Fruit fly (Drosophila melanogaster) whole organism, embryonic: ENCODE data around the gene CG14230.

Experiments used
- Asciz ChIP-seq: fragments of 200-800 bp; sonication (Bioruptor generic); optimal IDR thresholded peaks from 2 replicates; lab custom pipeline; 2017; ENCODE audit warnings: missing biosample characterization, mild to moderate bottlenecking, missing genetic modification characterization, missing genetic modification reagents
- CG11456 ChIP-seq: fragments of 200-800 bp; sonication (Bioruptor generic); IDR thresholded peaks from 3 replicates; pipeline ENCODE4 v1.3.6; 2022; ENCODE audit warnings: missing biosample characterization, missing genetic modification characterization
- CG14860 ChIP-seq: fragments of 200-800 bp; sonication (Bioruptor generic); IDR thresholded peaks from 3 replicates; pipeline ENCODE4 v1.3.6; 2022; ENCODE audit warnings: missing biosample characterization, missing genetic modification characterization; ENCODE audit not compliant: partially characterized antibody
- CG15073 ChIP-seq: fragments of 200-800 bp; sonication (Bioruptor generic); optimal IDR thresholded peaks from 2 replicates; lab custom pipeline; 2016; ENCODE audit warnings: missing biosample characterization, missing genetic modification characterization
- CG17186 ChIP-seq: fragments of 200-800 bp; sonication (Bioruptor generic); optimal IDR thresholded peaks from 3 replicates; lab custom pipeline; 2017; ENCODE audit warnings: missing biosample characterization, missing genetic modification reagents, missing genetic modification characterization
- CG17802 ChIP-seq: fragments of 200-800 bp; sonication (Bioruptor generic); optimal IDR thresholded peaks from 2 replicates; lab custom pipeline; 2018; ENCODE audit warnings: missing biosample characterization, mild to moderate bottlenecking, missing genetic modification characterization, moderate library complexity
- CG3163 ChIP-seq: fragments of 200-800 bp; sonication (Bioruptor generic); optimal IDR thresholded peaks from 3 replicates; lab custom pipeline; 2016; ENCODE audit warnings: missing biosample characterization, missing genetic modification characterization
- CG4617 ChIP-seq: fragments of 200-800 bp; sonication (Bioruptor generic); optimal IDR thresholded peaks from 3 replicates; lab custom pipeline; 2016; ENCODE audit warnings: missing biosample characterization, missing genetic modification characterization, borderline replicate concordance
- CG6272 ChIP-seq: fragments of 200-800 bp; sonication (Bioruptor generic); IDR thresholded peaks from 2 replicates; pipeline ENCODE4 v1.3.6; 2022; ENCODE audit warnings: missing biosample characterization, missing genetic modification characterization
- CG6689 ChIP-seq: fragments of 200-800 bp; sonication (Bioruptor generic); IDR thresholded peaks from 2 replicates; pipeline ENCODE4 v1.3.6; 2022; ENCODE audit warnings: missing biosample characterization, missing genetic modification characterization
- CG6765 ChIP-seq: fragments of 200-800 bp; sonication (Bioruptor generic); optimal IDR thresholded peaks from 3 replicates; lab custom pipeline; 2017; ENCODE audit warnings: missing biosample characterization, mild to moderate bottlenecking, missing genetic modification characterization
- CG8089 ChIP-seq: fragments of 200-800 bp; sonication (Bioruptor generic); optimal IDR thresholded peaks from 3 replicates; lab custom pipeline; 2016; ENCODE audit warnings: missing biosample characterization, missing genetic modification characterization
- CG8765 ChIP-seq: fragments of 200-800 bp; sonication (Bioruptor generic); IDR thresholded peaks from 2 replicates; pipeline ENCODE4 v1.3.6; 2022; ENCODE audit warnings: missing biosample characterization, missing genetic modification characterization
- CG8924 ChIP-seq: fragments of 200-800 bp; optimal IDR thresholded peaks from 3 replicates; lab custom pipeline; 2019; ENCODE audit warnings: missing biosample characterization, mild to moderate bottlenecking, missing genetic modification characterization, moderate library complexity
- CG9727 ChIP-seq: fragments of 200-800 bp; sonication (Bioruptor generic); optimal IDR thresholded peaks from 3 replicates; lab custom pipeline; 2017; ENCODE audit warnings: missing biosample characterization, mild to moderate bottlenecking, missing genetic modification characterization
- CoRest ChIP-seq: fragments of 200-800 bp; sonication (Bioruptor generic); optimal IDR thresholded peaks from 3 replicates; lab custom pipeline; 2018; ENCODE audit warnings: missing biosample characterization, mild to moderate bottlenecking, missing genetic modification characterization, moderate library complexity
- Hr78 ChIP-seq, 2 experiments: fragments of 200-800 bp in 1 of 2; fragments of >200 bp in 1 of 2; sonication (Bioruptor generic) in 1 of 2; optimal IDR thresholded peaks; 2 replicates each; lab custom pipeline; 2017 to 2019; ENCODE audit warnings: missing biosample characterization in 2 of 2, missing genetic modification characterization in 2 of 2, mild to moderate bottlenecking in 1 of 2, moderate library complexity in 1 of 2
- MBD-R2 ChIP-seq: fragments of 200-800 bp; sonication (Bioruptor generic); IDR thresholded peaks from 2 replicates; pipeline ENCODE4 v1.3.6; 2022; ENCODE audit warnings: missing biosample characterization, missing genetic modification characterization
- Nf-YC ChIP-seq: fragments of 200-800 bp; optimal IDR thresholded peaks from 3 replicates; lab custom pipeline; 2019; ENCODE audit warnings: missing biosample characterization, mild to moderate bottlenecking, missing genetic modification characterization, moderate library complexity
- NfI ChIP-seq: fragments of 200-800 bp; sonication (Bioruptor generic); optimal IDR thresholded peaks from 3 replicates; lab custom pipeline; 2018; ENCODE audit warnings: missing biosample characterization, mild to moderate bottlenecking, missing genetic modification characterization, moderate library complexity
- Sin3A ChIP-seq: fragments of >200 bp; optimal IDR thresholded peaks from 2 replicates; lab custom pipeline; 2018
- Sox102F ChIP-seq: fragments of 200-800 bp; sonication (Bioruptor generic); optimal IDR thresholded peaks from 2 replicates; lab custom pipeline; 2018; ENCODE audit warnings: missing biosample characterization, mild to moderate bottlenecking, missing genetic modification characterization, moderate library complexity
- Stat92E ChIP-seq, 3 experiments: fragments of >200 bp in 2 of 3; fragments of 200-800 bp in 1 of 3; sonication (Bioruptor generic) in 1 of 3; optimal IDR thresholded peaks; 2 replicates each; lab custom pipeline; 2017 to 2019; ENCODE audit warnings: missing biosample characterization in 3 of 3, missing genetic modification characterization in 3 of 3, mild to moderate bottlenecking in 1 of 3, moderate library complexity in 1 of 3
- TFAM ChIP-seq: fragments of 200-800 bp; sonication (Bioruptor generic); optimal IDR thresholded peaks from 2 replicates; lab custom pipeline; 2017; ENCODE audit warnings: missing biosample characterization, missing genetic modification characterization, inconsistent platforms
- crc ChIP-seq: fragments of 200-800 bp; sonication (Bioruptor generic); optimal IDR thresholded peaks from 2 replicates; lab custom pipeline; 2016; ENCODE audit warnings: missing biosample characterization, missing genetic modification characterization
- crol ChIP-seq: fragments of 200-800 bp; sonication (Bioruptor generic); IDR thresholded peaks from 2 replicates; pipeline ENCODE4 v1.3.6; 2022; ENCODE audit warnings: missing biosample characterization, missing genetic modification characterization
- cwo ChIP-seq: fragments of 200-800 bp; sonication (Bioruptor generic); optimal IDR thresholded peaks from 3 replicates; lab custom pipeline; 2017; ENCODE audit warnings: missing biosample characterization, missing genetic modification characterization, mild to moderate bottlenecking, moderate library complexity, missing genetic modification reagents
- dmrt11E ChIP-seq: fragments of 200-800 bp; sonication (Bioruptor generic); optimal IDR thresholded peaks from 3 replicates; lab custom pipeline; 2018; ENCODE audit warnings: missing biosample characterization, mild to moderate bottlenecking, missing genetic modification characterization, moderate library complexity
- fd3F ChIP-seq: fragments of 200-800 bp; sonication (Bioruptor generic); optimal IDR thresholded peaks from 2 replicates; lab custom pipeline; 2018; ENCODE audit warnings: missing biosample characterization, mild to moderate bottlenecking, missing genetic modification characterization, moderate library complexity
- gro ChIP-seq: fragments of 200-800 bp; sonication (Bioruptor generic); optimal IDR thresholded peaks from 2 replicates; lab custom pipeline; 2016; ENCODE audit warnings: missing biosample characterization, missing genetic modification characterization
- gsb ChIP-seq: fragments of 200-800 bp; sonication (Bioruptor generic); IDR thresholded peaks from 2 replicates; pipeline ENCODE4 v1.3.6; 2022; ENCODE audit warnings: missing biosample characterization, missing genetic modification characterization
- insv ChIP-seq, 2 experiments: fragments of 200-800 bp; sonication (Bioruptor generic); optimal IDR thresholded peaks; 3 replicates each; lab custom pipeline; 2016 to 2018; ENCODE audit warnings: missing biosample characterization in 2 of 2, missing genetic modification characterization in 2 of 2
- luna ChIP-seq: fragments of 200-800 bp; sonication (Bioruptor generic); optimal IDR thresholded peaks from 2 replicates; lab custom pipeline; 2016; ENCODE audit warnings: missing biosample characterization, missing genetic modification characterization
- pb ChIP-seq: fragments of 200-800 bp; sonication (Bioruptor generic); optimal IDR thresholded peaks from 3 replicates; lab custom pipeline; 2016; ENCODE audit warnings: missing biosample characterization, missing genetic modification characterization
- pros ChIP-seq: fragments of 200-800 bp; sonication (Bioruptor generic); optimal IDR thresholded peaks from 3 replicates; lab custom pipeline; 2019; ENCODE audit warnings: missing biosample characterization, mild to moderate bottlenecking, missing genetic modification characterization, moderate library complexity
- pum ChIP-seq: fragments of 200-800 bp; sonication (Bioruptor generic); optimal IDR thresholded peaks from 2 replicates; lab custom pipeline; 2016; ENCODE audit warnings: missing biosample characterization, missing genetic modification characterization
- pzg ChIP-seq: fragments of 200-800 bp; sonication (Bioruptor generic); optimal IDR thresholded peaks from 3 replicates; lab custom pipeline; 2018; ENCODE audit warnings: missing biosample characterization, mild to moderate bottlenecking, missing genetic modification characterization, moderate library complexity
- run ChIP-seq: fragments of 200-800 bp; sonication (Bioruptor generic); optimal IDR thresholded peaks from 3 replicates; lab custom pipeline; 2018; ENCODE audit warnings: missing biosample characterization, mild to moderate bottlenecking, missing genetic modification characterization
- sc ChIP-seq, 3 experiments: fragments of >200 bp in 2 of 3; fragments of 200-800 bp in 1 of 3; sonication (Bioruptor generic) in 1 of 3; optimal IDR thresholded peaks; 2 replicates in 2 of 3; 3 replicates in 1 of 3; lab custom pipeline; 2017; ENCODE audit warnings: mild to moderate bottlenecking in 1 of 3, missing biosample characterization in 1 of 3, missing genetic modification characterization in 1 of 3, missing genetic modification reagents in 1 of 3
- schlank ChIP-seq: fragments of 200-800 bp; sonication (Bioruptor generic); optimal IDR thresholded peaks from 2 replicates; lab custom pipeline; 2018; ENCODE audit warnings: missing biosample characterization, mild to moderate bottlenecking, missing genetic modification characterization
- tna ChIP-seq: fragments of 200-800 bp; sonication (Bioruptor generic); IDR thresholded peaks from 2 replicates; pipeline ENCODE4 v1.3.6; 2022; ENCODE audit warnings: missing biosample characterization, missing genetic modification characterization; ENCODE audit not compliant: partially characterized antibody
- toy ChIP-seq: fragments of 200-800 bp; sonication (Bioruptor generic); IDR thresholded peaks from 2 replicates; pipeline ENCODE4 v1.3.6; 2022; ENCODE audit warnings: missing biosample characterization, missing genetic modification characterization
- tup ChIP-seq: fragments of 200-800 bp; sonication (Bioruptor generic); optimal IDR thresholded peaks from 2 replicates; lab custom pipeline; 2016; ENCODE audit warnings: missing biosample characterization, mild to moderate bottlenecking, missing genetic modification characterization, moderate library complexity
- unc-4 ChIP-seq: fragments of 200-800 bp; sonication (Bioruptor generic); IDR thresholded peaks from 2 replicates; pipeline ENCODE4 v1.3.6; 2022; ENCODE audit warnings: missing biosample characterization, missing genetic modification characterization; ENCODE audit not compliant: partially characterized antibody
- vfl ChIP-seq: fragments of 200-800 bp; sonication (Bioruptor generic); optimal IDR thresholded peaks from 2 replicates; lab custom pipeline; 2016; ENCODE audit warnings: missing biosample characterization, missing genetic modification characterization
- wor ChIP-seq: fragments of 200-800 bp; sonication (Bioruptor generic); IDR thresholded peaks from 2 replicates; pipeline ENCODE4 v1.3.6; 2022; ENCODE audit warnings: missing biosample characterization, missing genetic modification characterization
- zen ChIP-seq: fragments of 200-800 bp; sonication (Bioruptor generic); optimal IDR thresholded peaks from 3 replicates; lab custom pipeline; 2018; ENCODE audit warnings: missing biosample characterization, mild to moderate bottlenecking, missing genetic modification characterization, moderate library complexity
- zfh1 ChIP-seq: fragments of 200-800 bp; sonication (Bioruptor generic); IDR thresholded peaks from 3 replicates; pipeline ENCODE4 v1.3.6; 2022; ENCODE audit warnings: missing biosample characterization, missing genetic modification characterization
- zfh2 ChIP-seq: fragments of 200-800 bp; sonication (Bioruptor generic); optimal IDR thresholded peaks from 2 replicates; lab custom pipeline; 2016; ENCODE audit warnings: missing biosample characterization, missing genetic modification characterization

CG14230 gene

DNA sequence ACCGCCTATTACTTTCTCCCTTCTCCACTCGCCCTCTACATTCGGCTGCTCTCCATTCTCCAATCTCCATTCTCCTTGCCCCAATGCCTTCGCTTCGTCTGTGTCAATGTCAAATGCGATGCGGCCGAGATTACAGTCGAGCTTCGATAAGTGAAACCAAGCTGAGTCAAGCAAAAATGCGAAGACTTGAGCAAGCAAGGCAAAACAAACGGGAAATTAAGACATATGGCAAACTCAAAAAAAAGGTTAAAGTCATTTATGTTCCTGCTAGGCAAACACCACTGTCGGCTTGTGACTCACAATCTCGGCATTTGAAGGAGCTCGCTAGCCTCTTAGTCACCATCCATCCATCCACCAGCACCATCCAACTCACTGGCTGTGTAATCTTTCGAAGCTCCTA lies 35.6 kb upstream of the CG14230 start (continued):
- peak; percentile 72 for TF ChIP-seq Nf-YC (tag; lab: Kevin White, UChicago)
- TF ChIP-seq zfh2 (GFP tag; lab: Kevin White, UChicago): peak; percentile 98
- peak; percentile 84 for TF ChIP-seq gsb (GFP tag; lab: Robert Waterston, UW)
- TF ChIP-seq sc (optimal IDR thresholded peaks at IDR 0.05; lab: Kevin White, UChicago): no peak
- peak; percentile 86 for TF ChIP-seq sc (GFP tag; optimal IDR thresholded peaks at IDR 0.05; lab: Kevin White, UChicago)
- peak; percentile 81 for TF ChIP-seq CG17802 (tag; lab: Kevin White, UChicago)
- TF ChIP-seq CG6272: peak; percentile 88
- peak; percentile 77 for TF ChIP-seq Asciz (GFP tag; lab: Kevin White, UChicago)
- TF ChIP-seq CG6765 (GFP tag; lab: Kevin White, UChicago): peak; percentile 78
- TF ChIP-seq gro (GFP tag; lab: Kevin White, UChicago): peak; percentile 97
- peak; percentile 97 for TF ChIP-seq CoRest (tag; lab: Kevin White, UChicago)
- peak; percentile 89 for TF ChIP-seq wor (GFP tag; lab: Robert Waterston, UW)
- TF ChIP-seq Sin3A (lab: Kevin White, UChicago): no peak
- peak; percentile 95 for TF ChIP-seq CG9727 (GFP tag; lab: Kevin White, UChicago)
- peak; percentile 95 for TF ChIP-seq vfl (GFP tag; lab: Kevin White, UChicago)
- TF ChIP-seq pb (GFP tag; lab: Kevin White, UChicago): peak; percentile 96
- peak; percentile 64 for TF ChIP-seq CG17186 (GFP tag; lab: Kevin White, UChicago)
- TF ChIP-seq tna: no peak
- TF ChIP-seq CG8089 (GFP tag; lab: Kevin White, UChicago): peak; percentile 96
- peak; percentile 98 for TF ChIP-seq NfI (GFP tag; lab: Kevin White, UChicago)
- TF ChIP-seq CG8765 (GFP tag; lab: Robert Waterston, UW): peak; percentile 89
- TF ChIP-seq toy: peak; percentile 72; the same call in 1 of the 2 replicates
- TF ChIP-seq insv (GFP tag; optimal IDR thresholded peaks at IDR 0.05; lab: Kevin White, UChicago): peak; percentile 12 to 67
- TF ChIP-seq TFAM (GFP tag; lab: Kevin White, UChicago): peak; percentile 62
- TF ChIP-seq tup: peak; percentile 97
- TF ChIP-seq schlank (tag; lab: Kevin White, UChicago): peak; percentile 97
- peak; percentile 95 for TF ChIP-seq Sox102F (GFP tag; lab: Kevin White, UChicago)
- TF ChIP-seq CG6689 (GFP tag; lab: Robert Waterston, UW): peak; percentile 94
- no peak for TF ChIP-seq CG14860 (GFP tag; lab: Robert Waterston, UW)
- peak in 1 of 2 experiments; percentile 93 for TF ChIP-seq Hr78 (GFP tag; optimal IDR thresholded peaks at IDR 0.05; lab: Kevin White, UChicago)
- TF ChIP-seq cwo (GFP tag; lab: Kevin White, UChicago): peak; percentile 86
- peak; percentile 94 for TF ChIP-seq fd3F (GFP tag; lab: Kevin White, UChicago)
- peak; percentile 89 for TF ChIP-seq CG3163 (GFP tag; lab: Kevin White, UChicago)
- peak; percentile 72 for TF ChIP-seq crol
- peak; percentile 83 for TF ChIP-seq MBD-R2 (GFP tag; lab: Robert Waterston, UW)
- TF ChIP-seq CG11456 (GFP tag; lab: Robert Waterston, UW): peak; percentile 96
- peak; percentile 97 for TF ChIP-seq crc (GFP tag; lab: Kevin White, UChicago)
- TF ChIP-seq run: peak; percentile 84
- peak; percentile 94 for TF ChIP-seq CG8924 (tag; lab: Kevin White, UChicago)
- peak; percentile 92 for TF ChIP-seq luna (GFP tag; lab: Kevin White, UChicago)
- TF ChIP-seq pros (GFP tag; lab: Kevin White, UChicago): peak; percentile 99
- TF ChIP-seq zen (tag; lab: Kevin White, UChicago): peak; percentile 89
- peak; percentile 98 for TF ChIP-seq pum (GFP tag; lab: Kevin White, UChicago)
- peak; percentile 86 for TF ChIP-seq CG15073
- TF ChIP-seq dmrt11E (tag; lab: Kevin White, UChicago): peak; percentile 98
- TF ChIP-seq zfh1 (GFP tag; lab: Robert Waterston, UW): peak; percentile 96
- TF ChIP-seq Stat92E (GFP tag; optimal IDR thresholded peaks at IDR 0.05; lab: Kevin White, UChicago): peak in 1 of 3 experiments; percentile 90
- peak; percentile 91 for TF ChIP-seq CG4617 (GFP tag; lab: Kevin White, UChicago)
- TF ChIP-seq unc-4 (GFP tag; lab: Robert Waterston, UW): no peak
- peak; percentile 19 for TF ChIP-seq pzg (GFP tag; lab: Kevin White, UChicago)
